Fruit fly (Drosophila melanogaster) whole organism, embryonic: ENCODE measurements around the gene ghi.

ENCODE experiments used
- Abd-B ChIP-seq: fragments of 200-800 bp; sonication (Bioruptor generic); optimal IDR thresholded peaks from 2 replicates; lab custom pipeline; 2018; ENCODE audit warnings: missing biosample characterization, mild to moderate bottlenecking, missing genetic modification characterization, moderate library complexity
- Ada2b ChIP-seq: fragments of 200-800 bp; sonication (Bioruptor generic); IDR thresholded peaks from 2 replicates; pipeline ENCODE4 v1.3.6; 2022; ENCODE audit warnings: missing biosample characterization, missing genetic modification characterization
- Atf3 ChIP-seq: fragments of 200-800 bp; sonication (Bioruptor generic); optimal IDR thresholded peaks from 3 replicates; lab custom pipeline; 2016; ENCODE audit warnings: missing biosample characterization, missing genetic modification characterization
- CG10565 ChIP-seq: fragments of 200-800 bp; sonication (Bioruptor generic); optimal IDR thresholded peaks from 3 replicates; lab custom pipeline; 2016; ENCODE audit warnings: missing biosample characterization, mild to moderate bottlenecking, missing genetic modification characterization
- CG11093 ChIP-seq: fragments of 200-800 bp; sonication (Bioruptor generic); IDR thresholded peaks from 3 replicates; pipeline ENCODE4 v1.3.6; 2022; ENCODE audit warnings: missing biosample characterization, missing genetic modification characterization
- CG13123 ChIP-seq: fragments of 200-800 bp; sonication (Bioruptor generic); optimal IDR thresholded peaks from 2 replicates; lab custom pipeline; 2016; ENCODE audit warnings: missing biosample characterization, missing genetic modification characterization
- CG13894 ChIP-seq: fragments of 200-800 bp; sonication (Bioruptor generic); optimal IDR thresholded peaks from 3 replicates; lab custom pipeline; 2018; ENCODE audit warnings: missing biosample characterization, mild to moderate bottlenecking, missing genetic modification characterization, moderate library complexity
- CG1529 ChIP-seq: fragments of 200-800 bp; sonication (Bioruptor generic); optimal IDR thresholded peaks from 3 replicates; lab custom pipeline; 2018; ENCODE audit warnings: missing biosample characterization, missing genetic modification characterization
- CG15479 ChIP-seq: fragments of 200-800 bp; sonication (Bioruptor generic); optimal IDR thresholded peaks from 3 replicates; lab custom pipeline; 2019; ENCODE audit warnings: missing biosample characterization, mild to moderate bottlenecking, missing genetic modification characterization, moderate library complexity
- CG17568 ChIP-seq: fragments of 200-800 bp; sonication (Bioruptor generic); optimal IDR thresholded peaks from 2 replicates; lab custom pipeline; 2018; ENCODE audit warnings: missing biosample characterization, mild to moderate bottlenecking, missing genetic modification characterization, moderate library complexity
- CG17802 ChIP-seq: fragments of 200-800 bp; sonication (Bioruptor generic); optimal IDR thresholded peaks from 2 replicates; lab custom pipeline; 2018; ENCODE audit warnings: missing biosample characterization, mild to moderate bottlenecking, missing genetic modification characterization, moderate library complexity
- CG18619 ChIP-seq: fragments of 200-800 bp; sonication (Bioruptor generic); optimal IDR thresholded peaks from 3 replicates; lab custom pipeline; 2017; ENCODE audit warnings: missing biosample characterization, mild to moderate bottlenecking, missing genetic modification characterization
- CG18764 ChIP-seq: fragments of 200-800 bp; sonication (Bioruptor generic); optimal IDR thresholded peaks from 3 replicates; lab custom pipeline; 2016; ENCODE audit warnings: missing biosample characterization, missing genetic modification characterization
- CG2199 ChIP-seq: fragments of 200-800 bp; sonication (Bioruptor generic); IDR thresholded peaks from 3 replicates; pipeline ENCODE4 v1.3.6; 2022; ENCODE audit warnings: missing biosample characterization, missing genetic modification characterization
- CG31388 ChIP-seq: fragments of 200-800 bp; sonication (Bioruptor generic); optimal IDR thresholded peaks from 2 replicates; lab custom pipeline; 2016; ENCODE audit warnings: missing biosample characterization, missing genetic modification characterization
- CG32532 ChIP-seq: fragments of 200-800 bp; sonication (Bioruptor generic); IDR thresholded peaks from 2 replicates; pipeline ENCODE4 v1.3.6; 2022; ENCODE audit warnings: missing biosample characterization, missing genetic modification characterization
- CG3407 ChIP-seq: fragments of 200-800 bp; sonication (Bioruptor generic); optimal IDR thresholded peaks from 2 replicates; lab custom pipeline; 2018; ENCODE audit warnings: missing biosample characterization, mild to moderate bottlenecking, missing genetic modification characterization
- CG42726 ChIP-seq: fragments of 200-800 bp; sonication (Bioruptor generic); IDR thresholded peaks from 2 replicates; pipeline ENCODE4 v1.3.6; 2022; ENCODE audit warnings: missing biosample characterization, missing genetic modification characterization; ENCODE audit not compliant: partially characterized antibody
- CG6254 ChIP-seq: fragments of 200-800 bp; sonication (Bioruptor generic); optimal IDR thresholded peaks from 3 replicates; lab custom pipeline; 2017; ENCODE audit warnings: mild to moderate bottlenecking, missing biosample characterization, missing genetic modification reagents, missing genetic modification characterization
- CG7556 ChIP-seq: fragments of 200-800 bp; sonication (Bioruptor generic); optimal IDR thresholded peaks from 2 replicates; lab custom pipeline; 2017; ENCODE audit warnings: missing biosample characterization, mild to moderate bottlenecking, missing genetic modification characterization
- H15 ChIP-seq: fragments of 200-800 bp; sonication (Bioruptor generic); IDR thresholded peaks from 3 replicates; pipeline ENCODE4 v1.3.6; 2022; ENCODE audit warnings: missing biosample characterization, missing genetic modification characterization
- Hsf ChIP-seq: fragments of 200-800 bp; sonication (Bioruptor generic); optimal IDR thresholded peaks from 3 replicates; lab custom pipeline; 2016; ENCODE audit warnings: missing biosample characterization, missing genetic modification characterization
- Sox102F ChIP-seq: fragments of 200-800 bp; sonication (Bioruptor generic); optimal IDR thresholded peaks from 2 replicates; lab custom pipeline; 2018; ENCODE audit warnings: missing biosample characterization, mild to moderate bottlenecking, missing genetic modification characterization, moderate library complexity
- Spps ChIP-seq: fragments of 200-800 bp; sonication (Bioruptor generic); optimal IDR thresholded peaks from 2 replicates; lab custom pipeline; 2018; ENCODE audit warnings: missing biosample characterization, mild to moderate bottlenecking, missing genetic modification characterization
- TFAM ChIP-seq: fragments of 200-800 bp; sonication (Bioruptor generic); optimal IDR thresholded peaks from 2 replicates; lab custom pipeline; 2017; ENCODE audit warnings: missing biosample characterization, missing genetic modification characterization, inconsistent platforms
- Trl ChIP-seq, 3 experiments: fragments of >200 bp in 2 of 3; fragments of 200-800 bp in 1 of 3; sonication (Bioruptor generic) in 1 of 3; optimal IDR thresholded peaks; 2 replicates in 1 of 3; 3 replicates in 2 of 3; lab custom pipeline; 2016 to 2017; ENCODE audit warnings: missing biosample characterization in 1 of 3, missing genetic modification characterization in 1 of 3
- ara ChIP-seq: fragments of 200-800 bp; sonication (Bioruptor generic); IDR thresholded peaks from 2 replicates; pipeline ENCODE4 v1.3.6; 2022; ENCODE audit warnings: missing biosample characterization, missing genetic modification characterization
- bab2 ChIP-seq: fragments of 200-800 bp; sonication (Bioruptor generic); optimal IDR thresholded peaks from 2 replicates; lab custom pipeline; 2016; ENCODE audit warnings: missing biosample characterization, missing genetic modification characterization
- cg ChIP-seq: fragments of 200-800 bp; sonication (Bioruptor generic); optimal IDR thresholded peaks from 3 replicates; lab custom pipeline; 2019; ENCODE audit warnings: missing biosample characterization, mild to moderate bottlenecking, missing genetic modification characterization, moderate library complexity
- da ChIP-seq: fragments of 200-800 bp; sonication (Bioruptor generic); optimal IDR thresholded peaks from 2 replicates; lab custom pipeline; 2016; ENCODE audit warnings: missing biosample characterization, missing genetic modification characterization
- dan ChIP-seq: fragments of 200-800 bp; sonication (Bioruptor generic); IDR thresholded peaks from 2 replicates; pipeline ENCODE4 v1.3.6; 2022; ENCODE audit warnings: missing biosample characterization, missing genetic modification characterization
- dm ChIP-seq: fragments of 200-800 bp; sonication (Bioruptor generic); optimal IDR thresholded peaks from 3 replicates; lab custom pipeline; 2016; ENCODE audit warnings: missing biosample characterization, missing genetic modification characterization
- ewg ChIP-seq: fragments of 200-800 bp; sonication (Bioruptor generic); optimal IDR thresholded peaks from 3 replicates; lab custom pipeline; 2017; ENCODE audit warnings: mild to moderate bottlenecking, missing biosample characterization, missing genetic modification reagents, missing genetic modification characterization
- eyg ChIP-seq: fragments of 200-800 bp; sonication (Bioruptor generic); optimal IDR thresholded peaks from 3 replicates; lab custom pipeline; 2016; ENCODE audit warnings: missing biosample characterization, missing genetic modification characterization
- fd64A ChIP-seq: fragments of 200-800 bp; sonication (Bioruptor generic); optimal IDR thresholded peaks from 3 replicates; lab custom pipeline; 2018; ENCODE audit warnings: missing biosample characterization, mild to moderate bottlenecking, missing genetic modification characterization
- gem ChIP-seq: fragments of 200-800 bp; sonication (Bioruptor generic); optimal IDR thresholded peaks from 2 replicates; lab custom pipeline; 2019; ENCODE audit warnings: missing biosample characterization, mild to moderate bottlenecking, missing genetic modification characterization, moderate library complexity
- gt ChIP-seq: fragments of 200-800 bp; sonication (Bioruptor generic); IDR thresholded peaks from 2 replicates; pipeline ENCODE4 v1.3.6; 2022; ENCODE audit warnings: missing biosample characterization, missing genetic modification characterization
- nerfin-2 ChIP-seq: fragments of 200-800 bp; sonication (Bioruptor generic); IDR thresholded peaks from 2 replicates; pipeline ENCODE4 v1.3.6; 2022; ENCODE audit warnings: missing biosample characterization, missing genetic modification characterization; ENCODE audit not compliant: partially characterized antibody
- otp ChIP-seq: fragments of 200-800 bp; sonication (Bioruptor generic); IDR thresholded peaks from 3 replicates; pipeline ENCODE4, ENCODE4 v1.3.6; 2022; ENCODE audit warnings: missing biosample characterization, missing genetic modification characterization
- phol ChIP-seq: fragments of 200-800 bp; sonication (Bioruptor generic); optimal IDR thresholded peaks from 3 replicates; lab custom pipeline; 2018; ENCODE audit warnings: missing biosample characterization, mild to moderate bottlenecking, missing genetic modification characterization, moderate library complexity
- run ChIP-seq: fragments of 200-800 bp; sonication (Bioruptor generic); optimal IDR thresholded peaks from 3 replicates; lab custom pipeline; 2018; ENCODE audit warnings: missing biosample characterization, mild to moderate bottlenecking, missing genetic modification characterization
- sd ChIP-seq: fragments of 200-800 bp; sonication (Bioruptor generic); optimal IDR thresholded peaks from 3 replicates; lab custom pipeline; 2018; ENCODE audit warnings: missing biosample characterization, mild to moderate bottlenecking, missing genetic modification characterization, moderate library complexity
- sob ChIP-seq: fragments of 200-800 bp; sonication (Bioruptor generic); IDR thresholded peaks from 2 replicates; pipeline ENCODE4 v1.3.6; 2022; ENCODE audit warnings: missing biosample characterization, missing genetic modification characterization
- stc ChIP-seq: fragments of 200-800 bp; sonication (Bioruptor generic); IDR thresholded peaks from 2 replicates; pipeline ENCODE4 v1.3.6; 2022; ENCODE audit warnings: missing biosample characterization, missing genetic modification characterization
- tna ChIP-seq: fragments of 200-800 bp; sonication (Bioruptor generic); IDR thresholded peaks from 2 replicates; pipeline ENCODE4 v1.3.6; 2022; ENCODE audit warnings: missing biosample characterization, missing genetic modification characterization; ENCODE audit not compliant: partially characterized antibody
- unpg ChIP-seq: fragments of 200-800 bp; sonication (Bioruptor generic); optimal IDR thresholded peaks from 3 replicates; lab custom pipeline; 2018; ENCODE audit warnings: missing biosample characterization, mild to moderate bottlenecking, missing genetic modification characterization, moderate library complexity
- wdn ChIP-seq: fragments of 200-800 bp; sonication (Bioruptor generic); IDR thresholded peaks from 2 replicates; pipeline ENCODE4 v1.3.6; 2022; ENCODE audit warnings: missing biosample characterization, missing genetic modification characterization
- wor ChIP-seq: fragments of 200-800 bp; sonication (Bioruptor generic); IDR thresholded peaks from 2 replicates; pipeline ENCODE4 v1.3.6; 2022; ENCODE audit warnings: missing biosample characterization, missing genetic modification characterization
- zf30C ChIP-seq: fragments of 200-800 bp; sonication (Bioruptor generic); optimal IDR thresholded peaks from 3 replicates; lab custom pipeline; 2018; ENCODE audit warnings: missing biosample characterization, mild to moderate bottlenecking, missing genetic modification characterization

ghi gene

dm6 chr3L:9410754-9411423 lies 40.8 kb upstream of the ghi start, which contains the start of the genes CG4022 and Cpsf5 (continued):
- peak; percentile 72 for TF ChIP-seq bab2 (GFP tag; lab: Kevin White, UChicago)
- peak; percentile 42 for TF ChIP-seq CG17802 (tag; lab: Kevin White, UChicago)
- TF ChIP-seq Hsf, result peak; percentile 85
- TF ChIP-seq Sox102F (GFP tag; lab: Kevin White, UChicago), result peak; percentile 82
- peak; percentile 30 for TF ChIP-seq dm (GFP tag; lab: Kevin White, UChicago)
- TF ChIP-seq Atf3 (GFP tag; lab: Kevin White, UChicago), result peak; percentile 36
- TF ChIP-seq ara (GFP tag; lab: Robert Waterston, UW), result peak; percentile 87
- TF ChIP-seq gt (GFP tag; lab: Robert Waterston, UW), result peak; percentile 40; the same call in 1 of the 2 replicates
- peak; percentile 65 for TF ChIP-seq wor (GFP tag; lab: Robert Waterston, UW)
- TF ChIP-seq zf30C (GFP tag; lab: Kevin White, UChicago), result no peak
- peak; percentile 21 for TF ChIP-seq da (GFP tag; lab: Kevin White, UChicago)
- peak; percentile 91 for TF ChIP-seq CG32532 (GFP tag; lab: Robert Waterston, UW)
- TF ChIP-seq CG42726 (GFP tag; lab: Robert Waterston, UW), result no peak
- peak; percentile 78 for TF ChIP-seq stc (GFP tag; lab: Robert Waterston, UW)
- TF ChIP-seq CG7556 (GFP tag; lab: Kevin White, UChicago), result peak; percentile 78
- TF ChIP-seq CG2199 (GFP tag; lab: Robert Waterston, UW), result peak; percentile 26; the same call in 1 of the 3 replicates
- peak; percentile 47 for TF ChIP-seq sd
- peak; percentile 74; the same call in 1 of the 3 replicates for TF ChIP-seq otp
- TF ChIP-seq Spps (tag; lab: Kevin White, UChicago), result peak; percentile 67
- TF ChIP-seq Trl (optimal IDR thresholded peaks at IDR 0.05; lab: Kevin White, UChicago), result no peak
- TF ChIP-seq Trl (GFP tag; optimal IDR thresholded peaks at IDR 0.05; lab: Kevin White, UChicago), result peak; percentile 57
- TF ChIP-seq H15, result peak; percentile 69; the same call in 2 of the 3 replicates
- TF ChIP-seq dan (GFP tag; lab: Robert Waterston, UW), result no peak
- no peak for TF ChIP-seq cg (GFP tag; lab: Kevin White, UChicago)
- peak; percentile 51 for TF ChIP-seq CG6254
- no peak for TF ChIP-seq CG10565 (GFP tag; lab: Kevin White, UChicago)
- TF ChIP-seq CG13894 (tag; lab: Kevin White, UChicago), result no peak
- peak; percentile 78 for TF ChIP-seq Ada2b (GFP tag; lab: Robert Waterston, UW)
- TF ChIP-seq CG15479 (GFP tag; lab: Kevin White, UChicago), result peak; percentile 66
- TF ChIP-seq CG17568 (GFP tag; lab: Kevin White, UChicago), result peak; percentile 63
- TF ChIP-seq CG18764 (GFP tag; lab: Kevin White, UChicago), result peak; percentile 63
- peak; percentile 80 for TF ChIP-seq CG18619 (GFP tag; lab: Kevin White, UChicago)
- TF ChIP-seq Abd-B (GFP tag; lab: Kevin White, UChicago), result peak; percentile 86
- TF ChIP-seq CG11093 (GFP tag; lab: Robert Waterston, UW), result peak; percentile 76; the same call in 2 of the 3 replicates
- TF ChIP-seq CG13123, result peak; percentile 74
- no peak for TF ChIP-seq nerfin-2 (GFP tag; lab: Robert Waterston, UW)
- TF ChIP-seq run, result peak; percentile 54
- TF ChIP-seq sob (GFP tag; lab: Robert Waterston, UW), result peak; percentile 87
- no peak for TF ChIP-seq fd64A (GFP tag; lab: Kevin White, UChicago)
- peak; percentile 55; the same call in 1 of the 2 replicates for TF ChIP-seq wdn (GFP tag; lab: Robert Waterston, UW)
- TF ChIP-seq tna (GFP tag; lab: Robert Waterston, UW), result no peak
- TF ChIP-seq unpg (GFP tag; lab: Kevin White, UChicago), result peak; percentile 87
- TF ChIP-seq phol, result peak; percentile 94
- TF ChIP-seq CG31388 (GFP tag; lab: Kevin White, UChicago), result peak; percentile 46
- TF ChIP-seq ewg (GFP tag; lab: Kevin White, UChicago), result peak; percentile 79
- TF ChIP-seq CG3407 (GFP tag; lab: Kevin White, UChicago), result peak; percentile 68
- peak; percentile 76 for TF ChIP-seq CG1529 (GFP tag; lab: Kevin White, UChicago)
- TF ChIP-seq eyg, result peak; percentile 2
- peak; percentile 93 for TF ChIP-seq gem (tag; lab: Kevin White, UChicago)
- no peak for TF ChIP-seq TFAM
